Fruit fly (Drosophila melanogaster) whole organism, adult: ENCODE results near the gene CG34161.

Experiments
- CG1620 ChIP-seq: fragments of 200-800 bp; sonication (Bioruptor generic); optimal IDR thresholded peaks from 2 replicates; lab custom pipeline; 2016; ENCODE audit warnings: missing biosample characterization, missing genetic modification characterization
- CG7045 ChIP-seq: fragments of 200-800 bp; sonication (Bioruptor generic); optimal IDR thresholded peaks from 2 replicates; lab custom pipeline; 2017; ENCODE audit warnings: missing biosample characterization, mild to moderate bottlenecking, missing genetic modification characterization
- cic ChIP-seq: fragments of 200-800 bp; sonication (Bioruptor generic); optimal IDR thresholded peaks from 2 replicates; lab custom pipeline; 2017; ENCODE audit warnings: missing biosample characterization, mild to moderate bottlenecking, missing genetic modification characterization, moderate library complexity
- cnc ChIP-seq, 2 experiments: fragments of >200 bp; optimal IDR thresholded peaks; 2 replicates each; lab custom pipeline; 2017
- kay ChIP-seq: fragments of 200-800 bp; sonication (Bioruptor generic); peaks from one replicate; lab custom pipeline; 2016; ENCODE audit warnings: missing biosample characterization, missing genetic modification characterization, borderline replicate concordance
- ovo ChIP-seq: fragments of 200-800 bp; sonication (Bioruptor generic); optimal IDR thresholded peaks from 2 replicates; lab custom pipeline; 2016; ENCODE audit warnings: missing biosample characterization, missing genetic modification characterization
- toe ChIP-seq: fragments of 200-800 bp; sonication (Bioruptor generic); optimal IDR thresholded peaks from 2 replicates; lab custom pipeline; 2016; ENCODE audit warnings: missing biosample characterization, missing genetic modification characterization

- TF ChIP-seq toe (GFP tag; lab: Kevin White, UChicago) (no peak), cic (GFP tag; lab: Kevin White, UChicago) (no peak), kay (GFP tag; lab: Kevin White, UChicago) (no peak), CG1620 (GFP tag; lab: Kevin White, UChicago) (no peak), cnc (optimal IDR thresholded peaks at IDR 0.05; lab: Kevin White, UChicago) (no peak), CG7045 (GFP tag; lab: Kevin White, UChicago) (no peak), ovo (GFP tag; lab: Kevin White, UChicago) (no peak)
These were observed 47.5 kb downstream of the CG34161 start, which contains the start of gene CG18302 for dm6 chr2L:10534022-10534421.
